Worm (Caenorhabditis elegans) whole organism, young adult: ENCODE measurements around the gene irld-15.
A peak's percentile ranks its signal among the peaks of the same experiment; 100 is the strongest.

ENCODE experiments used
- C17E4.6 ChIP-seq: fragments of 200-800 bp; sonication (Bioruptor generic); IDR thresholded peaks from 2 replicates; pipeline ENCODE4 v1.3.6; 2022; ENCODE audit warnings: missing genetic modification reagents, missing genetic modification characterization, missing compliant biosample characterization
- F10E7.11 ChIP-seq: sonication (generic microtip); optimal IDR thresholded peaks from 2 replicates; lab custom pipeline; 2017; ENCODE audit warnings: mild to moderate bottlenecking, missing genetic modification characterization, moderate library complexity, missing compliant biosample characterization
- F55B11.4 ChIP-seq: sonication (generic microtip); optimal IDR thresholded peaks from 2 replicates; lab custom pipeline; 2016; ENCODE audit warnings: missing compliant biosample characterization, missing genetic modification characterization, borderline replicate concordance; ENCODE audit not compliant: insufficient read depth
- F57C9.4 ChIP-seq: sonication (generic microtip); optimal IDR thresholded peaks from 2 replicates; lab custom pipeline; 2017; ENCODE audit warnings: mild to moderate bottlenecking, missing genetic modification characterization, missing compliant biosample characterization
- attf-3 ChIP-seq: fragments of 200-800 bp; sonication (Bioruptor generic); conservative IDR thresholded peaks from 2 replicates; pipeline ENCODE4 v1.3.6; 2022; ENCODE audit warnings: missing genetic modification reagents, missing genetic modification characterization, missing compliant biosample characterization
- attf-5 ChIP-seq: fragments of 200-800 bp; sonication (Bioruptor generic); optimal IDR thresholded peaks from 2 replicates; lab custom pipeline; 2018; ENCODE audit warnings: mild to moderate bottlenecking, missing genetic modification characterization, missing compliant biosample characterization
- cebp-1 ChIP-seq, 2 experiments: fragments of 200-800 bp in 1 of 2; sonication (Bioruptor generic) in 1 of 2; sonication (generic microtip) in 1 of 2; IDR thresholded peaks in 1 of 2; optimal IDR thresholded peaks in 1 of 2; 2 replicates each; pipeline versions ENCODE4 v1.3.6 to Lab custom; 2017 to 2022; ENCODE audit warnings: missing compliant biosample characterization in 2 of 2, missing genetic modification characterization in 2 of 2, mild to moderate bottlenecking in 1 of 2, missing genetic modification reagents in 1 of 2, moderate library complexity in 1 of 2
- ceh-27 ChIP-seq: fragments of 200-800 bp; sonication (Bioruptor generic); optimal IDR thresholded peaks from 2 replicates; lab custom pipeline; 2018; ENCODE audit warnings: mild to moderate bottlenecking, missing genetic modification characterization, moderate library complexity, missing compliant biosample characterization
- hmg-1.2 ChIP-seq: fragments of 200-800 bp; sonication (Bioruptor generic); IDR thresholded peaks from 2 replicates; pipeline ENCODE4 v1.3.6; 2022; ENCODE audit warnings: missing genetic modification reagents, missing genetic modification characterization, missing compliant biosample characterization
- hmg-20 ChIP-seq: fragments of 200-800 bp; sonication (Bioruptor generic); IDR thresholded peaks from 2 replicates; pipeline ENCODE4 v1.3.6; 2022; ENCODE audit warnings: missing genetic modification reagents, missing genetic modification characterization, missing compliant biosample characterization
- lag-1 ChIP-seq: fragments of 200-800 bp; sonication (Bioruptor generic); IDR thresholded peaks from 2 replicates; pipeline ENCODE4 v1.3.6; 2022; ENCODE audit warnings: missing genetic modification reagents, missing genetic modification characterization, missing compliant biosample characterization
- mcd-1 ChIP-seq: fragments of 200-800 bp; sonication (Bioruptor generic); IDR thresholded peaks from 2 replicates; pipeline ENCODE4 v1.3.6; 2022; ENCODE audit warnings: missing genetic modification reagents, missing genetic modification characterization, missing compliant biosample characterization
- mxl-1 ChIP-seq: sonication (generic microtip); optimal IDR thresholded peaks from 2 replicates; lab custom pipeline; 2016; ENCODE audit warnings: missing genetic modification characterization, missing compliant biosample characterization
- nhr-80 ChIP-seq: sonication (generic microtip); optimal IDR thresholded peaks from 2 replicates; lab custom pipeline; 2016; ENCODE audit warnings: missing genetic modification characterization, missing compliant biosample characterization
- snpc-1.3 ChIP-seq: sonication (generic microtip); optimal IDR thresholded peaks from 2 replicates; lab custom pipeline; 2017; ENCODE audit warnings: missing genetic modification characterization, mild to moderate bottlenecking, missing compliant biosample characterization, antibody characterized with exemption, moderate library complexity, missing genotype, missing genetic modification reagents; ENCODE audit not compliant: insufficient read depth
- zfh-2 ChIP-seq: fragments of 200-800 bp; sonication (Bioruptor generic); conservative IDR thresholded peaks from 2 replicates; pipeline ENCODE4 v1.3.6; 2022; ENCODE audit warnings: missing genetic modification reagents, missing genetic modification characterization, missing compliant biosample characterization

Gene irld-15

ce11 chrV:2259750-2260149 lies 43.9 kb downstream of the irld-15 start, which contains the start of gene nhr-182:
Gene nhr-182 (minus strand): TSS chrV:2259927.
- TF ChIP-seq ceh-27 (no peak), attf-3 (GFP tag; lab: Robert Waterston, UW) (no peak), attf-5 (GFP tag; lab: Kevin White, UChicago) (peak; percentile 2), hmg-1.2 (GFP tag; lab: Robert Waterston, UW) (peak; percentile 76; the same call in 1 of the 2 replicates), lag-1 (no peak), cebp-1 (GFP tag; IDR thresholded peaks at IDR 0.05; lab: Robert Waterston, UW) (no peak), cebp-1 (tag; optimal IDR thresholded peaks at IDR 0.05; lab: Kevin White, UChicago) (peak; percentile 3), nhr-80 (peak; percentile 14), mxl-1 (tag; lab: Kevin White, UChicago) (no peak), F57C9.4 (tag; lab: Kevin White, UChicago) (no peak)

ce11 chrV:2255191-2255590 lies 48.5 kb downstream of the irld-15 start, which contains the start of gene F41B5.1:
Gene F41B5.1 (plus strand): TSS chrV:2255533.
- TF ChIP-seq mcd-1 (GFP tag; lab: Robert Waterston, UW) (0 out of 2 replicates have a peak, but pooled peaks have one; percentile 10), hmg-1.2 (GFP tag; lab: Robert Waterston, UW) (peak; percentile 85)

- TF ChIP-seq cebp-1 (GFP tag; IDR thresholded peaks at IDR 0.05; lab: Robert Waterston, UW) = no peak
- TF ChIP-seq cebp-1 (tag; optimal IDR thresholded peaks at IDR 0.05; lab: Kevin White, UChicago) = peak; percentile 35
- no peak for TF ChIP-seq F55B11.4 (tag; lab: Kevin White, UChicago)
- no peak for TF ChIP-seq F10E7.11 (tag; lab: Kevin White, UChicago)
- TF ChIP-seq snpc-1.3 (tag; lab: Kevin White, UChicago) = no peak
- peak; percentile 68 for TF ChIP-seq zfh-2 (GFP tag; lab: Robert Waterston, UW)
- no peak for TF ChIP-seq C17E4.6 (GFP tag; lab: Robert Waterston, UW)
Observed at ce11 chrV:2254553-2255124, 49.0 kb downstream of the irld-15 start, which contains the start of gene str-253. Gene str-253 (minus strand): TSS chrV:2254603.

ce11 chrV:2251774-2252173 lies 51.9 kb downstream of the irld-15 start:
- TF ChIP-seq nhr-80 = peak; percentile 31
- TF ChIP-seq hmg-20 (GFP tag; lab: Robert Waterston, UW) = no peak
